Worm (Caenorhabditis elegans) whole organism, L1 larva: ENCODE data around the gene Y50E8A.1.

Experiments used
- C34B4.2 ChIP-seq: sonication (generic microtip); optimal IDR thresholded peaks from 2 replicates; lab custom pipeline; 2017; ENCODE audit warnings: mild to moderate bottlenecking, missing genetic modification characterization, missing compliant biosample characterization
- F16B12.6 ChIP-seq: fragments of 150-350 bp; optimal IDR thresholded peaks from 2 replicates; lab custom pipeline; 2014; ENCODE audit warnings: missing biosample characterization, missing genetic modification characterization
- aha-1 ChIP-seq: fragments of 150-350 bp; optimal IDR thresholded peaks from 2 replicates; lab custom pipeline; 2014; ENCODE audit warnings: missing biosample characterization, missing genetic modification characterization
- alr-1 ChIP-seq: fragments of 200-800 bp; sonication (Bioruptor generic); optimal IDR thresholded peaks from 2 replicates; lab custom pipeline; 2018; ENCODE audit warnings: borderline replicate concordance, mild to moderate bottlenecking, missing genetic modification characterization, missing compliant biosample characterization
- blmp-1 ChIP-seq: fragments of 150-350 bp; optimal IDR thresholded peaks from 2 replicates; lab custom pipeline; 2014; ENCODE audit warnings: missing biosample characterization, missing genetic modification characterization
- ceh-82 ChIP-seq, 3 experiments: fragments of 150-350 bp in 1 of 3; sonication (generic microtip) in 2 of 3; optimal IDR thresholded peaks; 2 replicates each; lab custom pipeline; 2014 to 2017; ENCODE audit warnings: missing biosample characterization in 3 of 3, missing genetic modification characterization in 3 of 3
- ceh-88 ChIP-seq: fragments of 200-800 bp; sonication (Bioruptor generic); IDR thresholded peaks from 2 replicates; pipeline ENCODE4 v1.3.6; 2022; ENCODE audit warnings: missing genetic modification characterization, missing compliant biosample characterization
- ceh-90 ChIP-seq: sonication (generic microtip); optimal IDR thresholded peaks from 2 replicates; lab custom pipeline; 2016; ENCODE audit warnings: missing genetic modification characterization, missing compliant biosample characterization
- ces-1 ChIP-seq: fragments of 150-350 bp; optimal IDR thresholded peaks from 2 replicates; lab custom pipeline; 2014; ENCODE audit warnings: missing biosample characterization, missing genetic modification reagents, missing genetic modification characterization
- dsc-1 ChIP-seq: sonication (generic microtip); optimal IDR thresholded peaks from 2 replicates; lab custom pipeline; 2016; ENCODE audit warnings: mild to moderate bottlenecking, missing genetic modification characterization, missing compliant biosample characterization
- efl-1 ChIP-seq, 4 experiments: fragments of 150-350 bp; optimal IDR thresholded peaks in 3 of 4; peaks in 1 of 4; 1 replicate in 1 of 4; 2 replicates in 3 of 4; lab custom pipeline; 2014; ENCODE audit warnings: missing biosample characterization in 2 of 4, missing genetic modification characterization in 2 of 4, missing genetic modification reagents in 2 of 4
- egl-13 ChIP-seq: sonication (generic microtip); optimal IDR thresholded peaks from 2 replicates; lab custom pipeline; 2016; ENCODE audit warnings: missing genotype, missing genetic modification reagents, missing genetic modification characterization, missing compliant biosample characterization
- elt-2 ChIP-seq: sonication (generic microtip); optimal IDR thresholded peaks from 2 replicates; lab custom pipeline; 2016; ENCODE audit warnings: missing genetic modification characterization, mild to moderate bottlenecking, inconsistent platforms, missing compliant biosample characterization, missing genetic modification reagents
- ets-5 ChIP-seq: fragments of 200-800 bp; sonication (Bioruptor generic); IDR thresholded peaks from 2 replicates; pipeline ENCODE4 v1.3.6; 2022; ENCODE audit warnings: missing genetic modification characterization, missing compliant biosample characterization
- fkh-4 ChIP-seq: sonication (generic microtip); optimal IDR thresholded peaks from 2 replicates; lab custom pipeline; 2016; ENCODE audit warnings: missing compliant biosample characterization, missing genetic modification characterization, borderline replicate concordance
- hlh-17 ChIP-seq: fragments of 200-800 bp; sonication (Bioruptor generic); optimal IDR thresholded peaks from 2 replicates; lab custom pipeline; 2018; ENCODE audit warnings: missing genetic modification characterization, mild to moderate bottlenecking, missing compliant biosample characterization, moderate library complexity, borderline replicate concordance
- hlh-4 ChIP-seq: sonication (generic microtip); optimal IDR thresholded peaks from 2 replicates; lab custom pipeline; 2016; ENCODE audit warnings: mild to moderate bottlenecking, missing genetic modification characterization, missing compliant biosample characterization
- irx-1 ChIP-seq: sonication (generic microtip); optimal IDR thresholded peaks from 2 replicates; lab custom pipeline; 2016; ENCODE audit warnings: missing genetic modification characterization, missing compliant biosample characterization
- isw-1 ChIP-seq: fragments of 200-800 bp; sonication (Bioruptor generic); IDR thresholded peaks from 2 replicates; pipeline ENCODE4 v1.3.6; 2022; ENCODE audit warnings: missing genetic modification characterization, missing compliant biosample characterization
- jun-1 ChIP-seq: fragments of 150-350 bp; optimal IDR thresholded peaks from 2 replicates; lab custom pipeline; 2014; ENCODE audit warnings: missing biosample characterization, missing genetic modification reagents, missing genetic modification characterization
- lin-14 ChIP-seq: fragments of 200-800 bp; sonication (Bioruptor generic); optimal IDR thresholded peaks from 2 replicates; lab custom pipeline; 2018; ENCODE audit warnings: mild to moderate bottlenecking, missing genetic modification characterization, moderate library complexity, missing compliant biosample characterization
- lir-3 ChIP-seq: sonication (generic microtip); optimal IDR thresholded peaks from 2 replicates; lab custom pipeline; 2016; ENCODE audit warnings: mild to moderate bottlenecking, missing genetic modification characterization, moderate library complexity, missing compliant biosample characterization; ENCODE audit not compliant: poor library complexity
- mef-2 ChIP-seq: fragments of 150-350 bp; optimal IDR thresholded peaks from 2 replicates; lab custom pipeline; 2014; ENCODE audit warnings: missing biosample characterization, missing genetic modification characterization
- mep-1 ChIP-seq: fragments of 150-350 bp; optimal IDR thresholded peaks from 2 replicates; lab custom pipeline; 2014; ENCODE audit warnings: missing biosample characterization, missing genetic modification characterization
- nhr-19 ChIP-seq: fragments of 200-800 bp; sonication (Bioruptor generic); conservative IDR thresholded peaks from 2 replicates; pipeline ENCODE4 v1.3.6; 2022; ENCODE audit warnings: missing genetic modification characterization, missing compliant biosample characterization
- nhr-20 ChIP-seq: sonication (generic microtip); optimal IDR thresholded peaks from 2 replicates; lab custom pipeline; 2016; ENCODE audit warnings: mild to moderate bottlenecking, missing genetic modification characterization, missing compliant biosample characterization
- nhr-237 ChIP-seq: fragments of 150-350 bp; optimal IDR thresholded peaks from 2 replicates; lab custom pipeline; 2014; ENCODE audit warnings: missing biosample characterization, missing genetic modification characterization
- nhr-28 ChIP-seq: fragments of 150-350 bp; optimal IDR thresholded peaks from 2 replicates; lab custom pipeline; 2014; ENCODE audit warnings: missing biosample characterization, missing genetic modification characterization
- nhr-71 ChIP-seq: sonication (generic microtip); optimal IDR thresholded peaks from 2 replicates; lab custom pipeline; 2016; ENCODE audit warnings: mild to moderate bottlenecking, missing genetic modification characterization, moderate library complexity, missing compliant biosample characterization
- nhr-76 ChIP-seq: sonication (generic microtip); optimal IDR thresholded peaks from 2 replicates; lab custom pipeline; 2017; ENCODE audit warnings: missing biosample characterization, missing genetic modification characterization
- nhr-85 ChIP-seq: sonication (generic microtip); peaks from one replicate; lab custom pipeline; 2016; ENCODE audit warnings: missing genetic modification characterization, inconsistent platforms, missing compliant biosample characterization
- pag-3 ChIP-seq: sonication (generic microtip); optimal IDR thresholded peaks from 2 replicates; lab custom pipeline; 2017; ENCODE audit warnings: missing genetic modification characterization, mild to moderate bottlenecking, missing compliant biosample characterization, antibody characterized with exemption, borderline replicate concordance; ENCODE audit not compliant: insufficient read depth
- pax-3 ChIP-seq: fragments of 200-800 bp; sonication (Bioruptor generic); optimal IDR thresholded peaks from 2 replicates; lab custom pipeline; 2018; ENCODE audit warnings: mild to moderate bottlenecking, missing genetic modification characterization, moderate library complexity, missing compliant biosample characterization
- pqm-1 ChIP-seq: sonication (generic microtip); optimal IDR thresholded peaks from 3 replicates; lab custom pipeline; 2017; ENCODE audit warnings: missing biosample characterization, missing genetic modification characterization
- skn-1 ChIP-seq: fragments of 150-350 bp; optimal IDR thresholded peaks from 2 replicates; lab custom pipeline; 2014; ENCODE audit warnings: missing biosample characterization, missing genetic modification characterization
- snu-23 ChIP-seq: sonication (generic microtip); optimal IDR thresholded peaks from 2 replicates; lab custom pipeline; 2016; ENCODE audit warnings: missing genetic modification characterization, missing compliant biosample characterization
- sox-4 ChIP-seq: sonication (generic microtip); optimal IDR thresholded peaks from 2 replicates; lab custom pipeline; 2016; ENCODE audit warnings: missing genetic modification characterization, missing compliant biosample characterization
- sup-37 ChIP-seq: fragments of 200-800 bp; sonication (Bioruptor generic); optimal IDR thresholded peaks from 2 replicates; lab custom pipeline; 2018; ENCODE audit warnings: mild to moderate bottlenecking, missing genetic modification characterization, missing compliant biosample characterization
- swsn-7 ChIP-seq: sonication (generic microtip); optimal IDR thresholded peaks from 2 replicates; lab custom pipeline; 2016; ENCODE audit warnings: missing genetic modification characterization, missing compliant biosample characterization
- tbx-2 ChIP-seq: sonication (generic microtip); optimal IDR thresholded peaks from 2 replicates; lab custom pipeline; 2016; ENCODE audit warnings: missing genetic modification characterization, missing compliant biosample characterization
- tlp-1 ChIP-seq: fragments of 150-350 bp; optimal IDR thresholded peaks from 2 replicates; lab custom pipeline; 2014; ENCODE audit warnings: missing biosample characterization, missing genetic modification characterization
- unc-130 ChIP-seq: fragments of 150-350 bp; optimal IDR thresholded peaks from 2 replicates; lab custom pipeline; 2017; ENCODE audit warnings: missing biosample characterization, missing genetic modification characterization, inconsistent platforms
- unc-30 ChIP-seq: sonication (generic microtip); optimal IDR thresholded peaks from 2 replicates; lab custom pipeline; 2017; ENCODE audit warnings: missing biosample characterization, missing genetic modification characterization
- xbp-1 ChIP-seq: sonication (generic microtip); optimal IDR thresholded peaks from 2 replicates; lab custom pipeline; 2016; ENCODE audit warnings: missing genetic modification characterization, missing compliant biosample characterization
- zip-4 ChIP-seq: fragments of 200-800 bp; sonication (Bioruptor generic); optimal IDR thresholded peaks from 2 replicates; lab custom pipeline; 2018; ENCODE audit warnings: mild to moderate bottlenecking, missing genetic modification characterization, moderate library complexity, missing compliant biosample characterization

The Y50E8A.1 gene

ce11 chrV:14683926-14684325, 42.8 kb upstream of the Y50E8A.1 start:
- TF ChIP-seq dsc-1 (no peak), efl-1 (optimal IDR thresholded peaks at IDR 0.05; lab: Kevin White, UChicago) (no peak), efl-1 (GFP tag; optimal IDR thresholded peaks at IDR 0.05 in 1 of 2; lab: Kevin White, UChicago) (peak in 1 of 2 experiments; percentile 90)

ce11 chrV:14684359-14685312, 42.1 kb upstream of the Y50E8A.1 start, which contains the start of gene hsp-90:
hsp-90 (plus strand) TSS chrV:14684918.
- TF ChIP-seq unc-30 (tag; lab: Kevin White, UChicago) = no peak
- TF ChIP-seq sox-4 = no peak
- no peak for TF ChIP-seq fkh-4 (tag; lab: Kevin White, UChicago)
- no peak for TF ChIP-seq ets-5
- TF ChIP-seq nhr-28 = no peak
- TF ChIP-seq blmp-1 = no peak
- TF ChIP-seq ceh-88 (GFP tag; lab: Robert Waterston, UW) = no peak
- TF ChIP-seq lir-3 (tag; lab: Kevin White, UChicago) = no peak
- TF ChIP-seq zip-4 (GFP tag; lab: Kevin White, UChicago) = no peak
- no peak for TF ChIP-seq ces-1 (GFP tag; lab: Kevin White, UChicago)
- peak; percentile 8 for TF ChIP-seq nhr-20
- no peak for TF ChIP-seq nhr-237
- TF ChIP-seq nhr-71 (tag; lab: Kevin White, UChicago) = no peak
- no peak for TF ChIP-seq xbp-1
- no peak for TF ChIP-seq aha-1 (tag; lab: Kevin White, UChicago)
- TF ChIP-seq snu-23 = peak; percentile 3
- TF ChIP-seq dsc-1 = no peak
- TF ChIP-seq egl-13 (tag; lab: Kevin White, UChicago) = no peak
- TF ChIP-seq efl-1 (optimal IDR thresholded peaks at IDR 0.05; lab: Kevin White, UChicago) = no peak
- peak in 1 of 2 experiments; percentile 50 for TF ChIP-seq efl-1 (GFP tag; optimal IDR thresholded peaks at IDR 0.05 in 1 of 2; lab: Kevin White, UChicago)
- no peak for TF ChIP-seq ceh-82 (tag; optimal IDR thresholded peaks at IDR 0.05; lab: Kevin White, UChicago)

- TF ChIP-seq nhr-19 (GFP tag; lab: Robert Waterston, UW) (peak; percentile 99), mep-1 (tag; lab: Kevin White, UChicago) (peak; percentile 98), nhr-76 (peak; percentile 83), irx-1 (tag; lab: Kevin White, UChicago) (peak; percentile 99), mef-2 (peak; percentile 63), pag-3 (no peak), alr-1 (no peak), pax-3 (tag; lab: Kevin White, UChicago) (peak; percentile 100), hlh-4 (tag; lab: Kevin White, UChicago) (peak; percentile 65), sup-37 (GFP tag; lab: Kevin White, UChicago) (peak; percentile 93), unc-130 (tag; lab: Kevin White, UChicago) (peak; percentile 97), zip-4 (GFP tag; lab: Kevin White, UChicago) (peak; percentile 94), skn-1 (tag; lab: Kevin White, UChicago) (peak; percentile 95), pqm-1 (tag; lab: Kevin White, UChicago) (peak; percentile 70), tlp-1 (tag; lab: Kevin White, UChicago) (no peak), tbx-2 (peak; percentile 100), nhr-71 (tag; lab: Kevin White, UChicago) (peak; percentile 100), sox-4 (peak; percentile 99), jun-1 (peak; percentile 98), nhr-85 (tag; lab: Kevin White, UChicago) (peak; percentile 99), unc-30 (tag; lab: Kevin White, UChicago) (peak; percentile 67), hlh-17 (GFP tag; lab: Kevin White, UChicago) (peak; percentile 85), swsn-7 (tag; lab: Kevin White, UChicago) (peak; percentile 99), elt-2 (tag; lab: Kevin White, UChicago) (peak; percentile 90), C34B4.2 (peak; percentile 89), lin-14 (GFP tag; lab: Kevin White, UChicago) (peak; percentile 99), F16B12.6 (tag; lab: Kevin White, UChicago) (peak; percentile 26), ceh-88 (GFP tag; lab: Robert Waterston, UW) (peak; percentile 96), ceh-90 (tag; lab: Kevin White, UChicago) (peak; percentile 96), isw-1 (peak; percentile 100)
These were observed 41.1 kb upstream of the Y50E8A.1 start, which contains the start of gene C47E8.4 for ce11 chrV:14685435-14686058. C47E8.4 (minus strand) TSS chrV:14685485.
